Fruit fly (Drosophila melanogaster) whole organism, prepupa: ENCODE data around the gene y.
A peak's percentile ranks its signal among the peaks of the same experiment; 100 is the strongest.

Source experiments
- CG10631 ChIP-seq: fragments of 200-800 bp; sonication (Bioruptor generic); optimal IDR thresholded peaks from 2 replicates; lab custom pipeline; 2016; ENCODE audit warnings: missing biosample characterization, missing genetic modification characterization
- CG3032 ChIP-seq: fragments of 200-800 bp; optimal IDR thresholded peaks from 2 replicates; lab custom pipeline; 2019; ENCODE audit warnings: missing biosample characterization, mild to moderate bottlenecking, missing genetic modification characterization, moderate library complexity
- CG8632 ChIP-seq: fragments of 200-800 bp; sonication (Bioruptor generic); optimal IDR thresholded peaks from 3 replicates; lab custom pipeline; 2016; ENCODE audit warnings: missing biosample characterization, missing genetic modification characterization
- Eip75B ChIP-seq: fragments of 200-800 bp; sonication (Bioruptor generic); optimal IDR thresholded peaks from 3 replicates; lab custom pipeline; 2016; ENCODE audit warnings: missing biosample characterization, missing genetic modification characterization
- Hr4 ChIP-seq: fragments of 200-800 bp; sonication (Bioruptor generic); optimal IDR thresholded peaks from 3 replicates; lab custom pipeline; 2016; ENCODE audit warnings: missing biosample characterization, missing genetic modification characterization
- esn ChIP-seq: fragments of 200-800 bp; sonication (Bioruptor generic); optimal IDR thresholded peaks from 2 replicates; lab custom pipeline; 2016; ENCODE audit warnings: missing biosample characterization, mild to moderate bottlenecking, missing genetic modification characterization, moderate library complexity
- salr ChIP-seq, 2 experiments: fragments of 200-800 bp; sonication (Bioruptor generic); optimal IDR thresholded peaks; 3 replicates each; lab custom pipeline; 2016 to 2018; ENCODE audit warnings: missing biosample characterization in 2 of 2, missing genetic modification characterization in 2 of 2, mild to moderate bottlenecking in 1 of 2

DNA sequence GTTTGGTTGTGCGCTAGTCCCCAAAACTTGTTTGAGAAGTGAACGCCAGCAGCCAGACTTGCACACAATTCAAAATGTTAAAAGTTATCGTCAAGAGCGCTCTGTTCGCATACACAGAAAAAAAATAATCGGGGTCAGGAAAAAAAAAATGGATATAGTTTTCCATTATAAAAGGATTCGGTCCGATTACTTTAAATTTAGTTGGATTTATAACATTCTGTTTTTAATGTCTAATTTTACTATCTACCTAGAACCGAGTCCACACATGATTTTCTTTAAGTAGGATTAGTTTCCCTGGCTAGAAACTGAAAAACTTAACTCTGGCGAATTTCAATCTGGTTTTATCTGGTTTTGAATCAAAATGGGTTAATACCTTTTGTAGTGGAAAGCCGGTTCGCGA, 11.1 kb upstream of the y start:
- TF ChIP-seq CG10631: peak; percentile 82
- peak; percentile 83 for TF ChIP-seq CG3032 (tag; lab: Kevin White, UChicago)
- TF ChIP-seq esn (GFP tag; lab: Kevin White, UChicago): peak; percentile 63
- peak; percentile 71 to 74 for TF ChIP-seq salr (GFP tag; optimal IDR thresholded peaks at IDR 0.05; lab: Kevin White, UChicago)
- TF ChIP-seq Hr4: peak; percentile 85
- peak; percentile 80 for TF ChIP-seq Eip75B (GFP tag; lab: Kevin White, UChicago)
- peak; percentile 53 for TF ChIP-seq CG8632
